Worm (Caenorhabditis elegans) whole organism, L1 larva: ENCODE data around the gene egl-18.

ENCODE experiments used
- aha-1 ChIP-seq: fragments of 150-350 bp; optimal IDR thresholded peaks from 2 replicates; lab custom pipeline; 2014; ENCODE audit warnings: missing biosample characterization, missing genetic modification characterization
- lin-14 ChIP-seq: fragments of 200-800 bp; sonication (Bioruptor generic); optimal IDR thresholded peaks from 2 replicates; lab custom pipeline; 2018; ENCODE audit warnings: mild to moderate bottlenecking, missing genetic modification characterization, moderate library complexity, missing compliant biosample characterization
- snu-23 ChIP-seq: sonication (generic microtip); optimal IDR thresholded peaks from 2 replicates; lab custom pipeline; 2016; ENCODE audit warnings: missing genetic modification characterization, missing compliant biosample characterization
- zip-4 ChIP-seq: fragments of 200-800 bp; sonication (Bioruptor generic); optimal IDR thresholded peaks from 2 replicates; lab custom pipeline; 2018; ENCODE audit warnings: mild to moderate bottlenecking, missing genetic modification characterization, moderate library complexity, missing compliant biosample characterization

The egl-18 gene

ce11 chrIV:1965135-1965534 lies 63.0 kb downstream of the egl-18 start, which contains the start of gene Y48A5A.1:
Gene Y48A5A.1 (plus strand): TSS chrIV:1965481.
- TF ChIP-seq zip-4 (GFP tag; lab: Kevin White, UChicago) (no peak), aha-1 (no peak), snu-23 (no peak), lin-14 (GFP tag; lab: Kevin White, UChicago) (no peak)
